Worm (Caenorhabditis elegans): Measurements from ENCODE around the gene vti-1.

DNA sequence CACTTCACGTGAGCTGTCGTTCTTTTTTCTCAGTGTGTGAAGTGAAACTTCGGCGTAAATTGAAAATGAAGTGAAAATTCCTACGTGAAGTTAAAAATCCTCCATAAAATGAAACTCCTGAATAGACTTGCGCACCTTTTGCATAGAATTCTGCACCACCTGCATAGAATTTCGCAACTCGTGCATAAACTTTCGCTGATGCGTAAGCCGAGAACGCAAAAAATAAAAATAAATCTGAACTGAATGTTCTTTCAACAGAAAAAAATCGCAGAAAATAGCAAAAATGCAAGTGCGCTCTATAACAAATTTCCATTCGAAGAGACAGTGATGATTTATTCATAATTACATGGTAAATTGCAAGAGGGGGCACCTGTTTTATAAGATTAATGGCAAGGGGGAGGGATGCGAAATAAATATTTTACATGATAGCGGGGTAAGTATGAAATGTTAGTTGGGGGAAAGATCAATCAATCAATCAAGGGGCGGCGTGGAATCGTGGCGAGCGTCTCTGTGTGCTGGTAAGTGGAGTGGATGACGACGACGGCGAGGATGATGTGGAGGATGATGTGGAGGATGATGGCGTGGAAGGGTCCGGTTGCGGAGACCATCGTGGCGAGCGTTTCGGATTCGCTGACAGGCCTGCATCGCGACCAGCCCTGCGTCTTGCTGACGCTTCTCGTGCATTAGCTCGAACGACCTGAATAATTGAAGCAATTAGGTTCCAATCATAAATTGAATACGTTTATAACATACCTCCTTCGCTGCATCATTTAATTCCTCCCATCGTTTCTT lies 7.0 kb upstream of the vti-1 start, which contains the start of gene Y57G11C.36:
- TF ChIP-seq hnd-1 (tag; optimal IDR thresholded peaks at IDR 0.05) (no peak), ama-1 (optimal IDR thresholded peaks at IDR 0.05) (no peak), hmg-4 (GFP tag; optimal IDR thresholded peaks at IDR 0.05) (no peak), aly-1 (tag; optimal IDR thresholded peaks at IDR 0.05) (no peak), tra-4 (tag; optimal IDR thresholded peaks at IDR 0.05) (no peak)

Measured in whole organism, early embryonic.